Fruit fly (Drosophila melanogaster) whole organism, adult: ENCODE measurements around the gene Hrb98DE.

Source experiments
- CG11617 ChIP-seq: fragments of 200-800 bp; sonication (Bioruptor generic); optimal IDR thresholded peaks from 2 replicates; lab custom pipeline; 2017; ENCODE audit warnings: mild to moderate bottlenecking, missing biosample characterization, missing genetic modification reagents, missing genetic modification characterization
- CG33017 ChIP-seq: fragments of 200-800 bp; sonication (Bioruptor generic); optimal IDR thresholded peaks from 2 replicates; lab custom pipeline; 2018; ENCODE audit warnings: missing biosample characterization, mild to moderate bottlenecking, missing genetic modification characterization, moderate library complexity
- Clk ChIP-seq: fragments of 200-800 bp; sonication (Bioruptor generic); optimal IDR thresholded peaks from 2 replicates; lab custom pipeline; 2017; ENCODE audit warnings: missing biosample characterization, missing genetic modification characterization
- Hr96 ChIP-seq: fragments of 200-800 bp; sonication (Bioruptor generic); optimal IDR thresholded peaks from 2 replicates; lab custom pipeline; 2016; ENCODE audit warnings: missing biosample characterization, missing genetic modification characterization
- Mnt ChIP-seq: fragments of 200-800 bp; sonication (Bioruptor generic); optimal IDR thresholded peaks from 2 replicates; lab custom pipeline; 2016; ENCODE audit warnings: missing biosample characterization, mild to moderate bottlenecking, missing genetic modification characterization
- cic ChIP-seq: fragments of 200-800 bp; sonication (Bioruptor generic); optimal IDR thresholded peaks from 2 replicates; lab custom pipeline; 2017; ENCODE audit warnings: missing biosample characterization, mild to moderate bottlenecking, missing genetic modification characterization, moderate library complexity
- cnc ChIP-seq, 2 experiments: fragments of >200 bp; optimal IDR thresholded peaks; 2 replicates each; lab custom pipeline; 2017
- kay ChIP-seq: fragments of 200-800 bp; sonication (Bioruptor generic); peaks from one replicate; lab custom pipeline; 2016; ENCODE audit warnings: missing biosample characterization, missing genetic modification characterization, borderline replicate concordance
- ovo ChIP-seq: fragments of 200-800 bp; sonication (Bioruptor generic); optimal IDR thresholded peaks from 2 replicates; lab custom pipeline; 2016; ENCODE audit warnings: missing biosample characterization, missing genetic modification characterization
- tj ChIP-seq: fragments of 200-800 bp; sonication (Bioruptor generic); optimal IDR thresholded peaks from 3 replicates; lab custom pipeline; 2017; ENCODE audit warnings: missing biosample characterization, mild to moderate bottlenecking, missing genetic modification characterization, moderate library complexity
- toe ChIP-seq: fragments of 200-800 bp; sonication (Bioruptor generic); optimal IDR thresholded peaks from 2 replicates; lab custom pipeline; 2016; ENCODE audit warnings: missing biosample characterization, missing genetic modification characterization

DNA sequence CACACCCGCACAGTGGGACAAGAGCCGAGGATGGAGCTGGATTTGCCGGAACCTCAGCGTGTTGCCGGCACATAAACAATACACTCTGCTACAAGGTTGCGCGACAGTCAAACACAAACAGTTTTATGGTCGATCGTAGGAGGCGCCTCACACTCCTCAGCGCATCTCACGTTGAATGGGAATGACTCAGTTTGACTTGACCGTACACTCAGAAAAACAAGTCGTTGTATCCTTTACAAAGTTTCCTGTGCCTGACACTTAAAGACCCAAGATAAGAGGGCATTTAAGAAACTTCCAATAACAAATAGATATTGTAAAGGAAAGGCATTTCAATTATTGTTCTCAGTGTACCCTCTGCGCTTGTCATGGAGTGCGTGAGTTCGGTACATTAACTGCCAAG, 32.1 kb downstream of the Hrb98DE start:
- TF ChIP-seq Hr96 (no peak), kay (GFP tag; lab: Kevin White, UChicago) (no peak), cnc (optimal IDR thresholded peaks at IDR 0.05; lab: Kevin White, UChicago) (no peak), tj (GFP tag; lab: Kevin White, UChicago) (no peak), cic (GFP tag; lab: Kevin White, UChicago) (no peak), Clk (GFP tag; lab: Kevin White, UChicago) (no peak), CG11617 (no peak), ovo (GFP tag; lab: Kevin White, UChicago) (no peak), CG33017 (tag; lab: Kevin White, UChicago) (no peak), Mnt (GFP tag; lab: Kevin White, UChicago) (no peak), toe (GFP tag; lab: Kevin White, UChicago) (no peak)
